Worm (Caenorhabditis elegans): Measurements from ENCODE around the gene Y73C8C.3.

Y73C8C.3 gene

DNA sequence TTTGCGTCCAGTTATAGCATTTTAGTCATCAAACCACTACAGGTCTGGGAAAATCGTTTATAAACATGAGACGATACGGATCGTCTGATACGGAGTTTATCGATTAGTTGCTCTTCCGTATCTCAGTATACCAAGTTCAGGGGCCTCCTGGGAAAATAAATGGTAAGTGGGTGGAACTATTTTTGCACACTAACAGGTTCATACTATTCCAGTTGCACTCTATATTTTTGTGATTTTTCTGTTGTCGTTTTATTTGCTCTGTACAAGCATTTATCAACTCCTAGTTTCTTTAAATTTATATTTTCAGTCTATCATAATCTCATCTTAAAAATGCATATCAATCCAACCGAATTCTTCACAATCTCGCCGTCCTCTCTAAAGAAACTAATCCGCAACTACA, at the start of gene Y73C8C.3:
Gene Y73C8C.3 (plus strand): TSS at position 301 of the 400 bp plus-strand sequence.
- TF ChIP-seq cebp-2 (GFP tag; IDR thresholded peaks at IDR 0.05) (no peak), F22D6.2 (tag; optimal IDR thresholded peaks at IDR 0.05) (no peak), mxl-1 (tag; optimal IDR thresholded peaks at IDR 0.05) (no peak), mes-4 (tag; optimal IDR thresholded peaks at IDR 0.05) (no peak), sptf-2 (GFP tag; optimal IDR thresholded peaks at IDR 0.05) (no peak), hmg-1.2 (GFP tag; IDR thresholded peaks at IDR 0.05) (no peak), sdz-38 (tag; optimal IDR thresholded peaks at IDR 0.05) (no peak), somi-1 (GFP tag; optimal IDR thresholded peaks at IDR 0.05) (no peak), egl-18 (GFP tag; IDR thresholded peaks at IDR 0.05) (no peak), snpc-1.3 (tag; optimal IDR thresholded peaks at IDR 0.05; ENCODE audit: insufficient read depth) (no peak), nhr-90 (tag; optimal IDR thresholded peaks at IDR 0.05) (no peak), zfh-2 (GFP tag; conservative IDR thresholded peaks at IDR 0.05) (no peak), lin-54 (GFP tag; optimal IDR thresholded peaks at IDR 0.05) (no peak)

DNA sequence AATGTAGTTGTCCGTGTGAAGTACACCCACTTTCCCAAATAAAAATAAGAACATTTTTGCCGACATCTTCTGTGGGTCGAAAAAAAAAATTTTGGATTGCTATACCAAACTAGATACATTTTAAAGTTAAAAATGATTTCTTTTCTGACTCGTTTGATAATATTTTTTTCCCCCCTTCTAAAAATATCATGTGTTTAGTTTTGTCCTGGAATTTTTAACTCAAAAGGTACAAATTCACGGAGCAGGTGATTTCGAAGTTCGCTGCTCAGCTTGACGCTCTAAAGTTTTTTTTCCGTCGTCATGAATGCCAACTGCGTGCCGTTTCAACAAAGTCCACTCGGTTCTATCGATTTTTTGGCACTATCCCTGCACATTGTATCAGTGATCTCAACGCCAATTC, 49.1 kb upstream of the Y73C8C.3 start, which contains the start of gene srh-185:
Gene srh-185 (plus strand): TSS at position 301 of the 400 bp plus-strand sequence.
- no peak for TF ChIP-seq nfya-2 (GFP tag; IDR thresholded peaks at IDR 0.05)

DNA sequence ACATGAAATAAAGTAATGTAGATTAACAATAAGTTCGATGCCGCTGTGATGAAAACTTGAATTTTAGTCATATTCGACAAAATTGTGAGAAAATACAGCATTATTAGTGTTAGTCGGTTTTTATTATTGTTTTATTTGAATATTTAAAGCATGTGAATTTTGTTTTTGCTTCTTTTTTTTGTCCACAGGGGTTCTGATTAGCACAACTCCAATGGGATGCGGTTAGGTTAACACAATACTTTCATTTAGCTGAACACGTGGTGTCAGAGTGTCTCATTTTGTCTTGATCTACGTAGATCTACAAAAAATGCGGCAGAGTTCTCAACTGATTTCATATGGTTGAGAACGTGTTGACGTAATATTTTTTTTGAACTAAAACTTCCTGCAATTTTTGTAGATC, 46.0 kb upstream of the Y73C8C.3 start, which contains the start of gene str-40:
Gene str-40 (minus strand): TSS at position 101 of the 400 bp plus-strand sequence.
- TF ChIP-seq nfya-1 (tag; optimal IDR thresholded peaks at IDR 0.05; ENCODE audit: borderline replicate concordance, insufficient read depth) (no peak), tlf-1 (GFP tag; optimal IDR thresholded peaks at IDR 0.05) (no peak), atf-7 (tag; optimal IDR thresholded peaks at IDR 0.05) (no peak), ztf-6 (GFP tag; IDR thresholded peaks at IDR 0.05) (no peak), ceh-79 (tag; optimal IDR thresholded peaks at IDR 0.05) (no peak), ztf-22 (GFP tag; optimal IDR thresholded peaks at IDR 0.05) (no peak), ceh-58 (GFP tag; IDR thresholded peaks at IDR 0.05) (no peak), C17E4.6 (GFP tag; IDR thresholded peaks at IDR 0.05) (no peak), dpl-1 (GFP tag; optimal IDR thresholded peaks at IDR 0.05) (no peak), Y95B8A.8 (GFP tag; IDR thresholded peaks at IDR 0.05) (no peak), K12H6.12 (tag; optimal IDR thresholded peaks at IDR 0.05) (no peak), ceh-40 (GFP tag; IDR thresholded peaks at IDR 0.05) (no peak), dox-1 (GFP tag; IDR thresholded peaks at IDR 0.05) (no peak), him-1 (tag; optimal IDR thresholded peaks at IDR 0.05) (no peak)

DNA sequence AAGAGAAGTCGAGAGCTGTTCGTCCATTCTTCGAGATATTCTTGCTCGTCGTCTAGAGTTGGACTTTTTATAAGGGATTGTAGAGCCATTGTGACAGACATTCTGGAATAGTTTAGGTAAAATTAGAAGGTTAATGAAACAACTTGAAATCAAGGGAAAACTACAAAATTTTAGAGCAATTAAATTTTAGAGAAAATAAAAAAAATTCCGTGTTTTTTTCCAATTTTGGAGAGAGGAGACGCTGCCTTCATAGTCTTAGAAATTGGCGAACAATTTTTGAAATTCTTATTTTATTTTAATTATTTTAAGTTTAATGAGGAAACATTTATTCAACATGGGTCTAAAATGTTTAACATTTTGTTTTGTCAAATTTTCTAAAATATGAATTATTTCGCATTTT, 43.5 kb upstream of the Y73C8C.3 start, which contains the start of gene C50H11.13:
Gene C50H11.13 (minus strand): TSS at position 101 of the 400 bp plus-strand sequence.
- TF ChIP-seq lir-1 (GFP tag; conservative IDR thresholded peaks at IDR 0.05) (no peak), nhr-179 (tag; optimal IDR thresholded peaks at IDR 0.05) (no peak), F22D6.2 (tag; optimal IDR thresholded peaks at IDR 0.05) (no peak), tbp1 (GFP tag; optimal IDR thresholded peaks at IDR 0.05) (no peak), T07F8.4 (tag; optimal IDR thresholded peaks at IDR 0.05) (no peak), nhr-90 (tag; optimal IDR thresholded peaks at IDR 0.05) (no peak), F39B2.1 (GFP tag; IDR thresholded peaks at IDR 0.05) (no peak), lin-26 (GFP tag; IDR thresholded peaks at IDR 0.05) (no peak), nfya-2 (GFP tag; IDR thresholded peaks at IDR 0.05) (no peak), F23B12.7 (tag; optimal IDR thresholded peaks at IDR 0.05; ENCODE audit: insufficient read depth) (no peak), ztf-22 (GFP tag; optimal IDR thresholded peaks at IDR 0.05) (no peak), madf-8 (GFP tag; conservative IDR thresholded peaks at IDR 0.05) (no peak), Y79H2A.3 (GFP tag; conservative IDR thresholded peaks at IDR 0.05) (no peak), mxl-1 (tag; optimal IDR thresholded peaks at IDR 0.05) (no peak), nhr-80 (tag; optimal IDR thresholded peaks at IDR 0.05) (no peak), ama-1 (optimal IDR thresholded peaks at IDR 0.05) (no peak), ama-1 (GFP tag; optimal IDR thresholded peaks at IDR 0.05) (no peak), ceh-40 (GFP tag; IDR thresholded peaks at IDR 0.05) (no peak)
